Fruit fly (Drosophila melanogaster) whole organism, embryonic: Measurements from ENCODE around the gene AlaRS.

ENCODE experiments used
- Asciz ChIP-seq: fragments of 200-800 bp; sonication (Bioruptor generic); optimal IDR thresholded peaks from 2 replicates; lab custom pipeline; 2017; ENCODE audit warnings: missing biosample characterization, mild to moderate bottlenecking, missing genetic modification characterization, missing genetic modification reagents
- BEAF-32 ChIP-seq: fragments of 200-800 bp; sonication (Bioruptor generic); optimal IDR thresholded peaks from 3 replicates; lab custom pipeline; 2017; ENCODE audit warnings: missing biosample characterization, missing genetic modification characterization, mild to moderate bottlenecking, moderate library complexity, missing genetic modification reagents
- Bdp1 ChIP-seq: fragments of 200-800 bp; sonication (Bioruptor generic); optimal IDR thresholded peaks from 3 replicates; lab custom pipeline; 2016; ENCODE audit warnings: missing biosample characterization, missing genetic modification characterization
- CG10267 ChIP-seq: fragments of 200-800 bp; sonication (Bioruptor generic); optimal IDR thresholded peaks from 2 replicates; lab custom pipeline; 2018; ENCODE audit warnings: missing biosample characterization, mild to moderate bottlenecking, missing genetic modification characterization, moderate library complexity
- CG10979 ChIP-seq: fragments of 200-800 bp; sonication (Bioruptor generic); optimal IDR thresholded peaks from 2 replicates; lab custom pipeline; 2018; ENCODE audit warnings: missing biosample characterization, mild to moderate bottlenecking, missing genetic modification characterization, moderate library complexity
- CG11504 ChIP-seq: fragments of 200-800 bp; sonication (Bioruptor generic); optimal IDR thresholded peaks from 3 replicates; lab custom pipeline; 2019; ENCODE audit warnings: missing biosample characterization, mild to moderate bottlenecking, missing genetic modification characterization, moderate library complexity
- CG13287 ChIP-seq: fragments of 200-800 bp; sonication (Bioruptor generic); IDR thresholded peaks from 2 replicates; pipeline ENCODE4 v1.3.6; 2022; ENCODE audit warnings: missing biosample characterization, missing genetic modification characterization; ENCODE audit not compliant: partially characterized antibody
- CG14710 ChIP-seq: fragments of 200-800 bp; sonication (Bioruptor generic); optimal IDR thresholded peaks from 3 replicates; lab custom pipeline; 2019; ENCODE audit warnings: missing biosample characterization, mild to moderate bottlenecking, missing genetic modification characterization, moderate library complexity
- CG14860 ChIP-seq: fragments of 200-800 bp; sonication (Bioruptor generic); IDR thresholded peaks from 3 replicates; pipeline ENCODE4 v1.3.6; 2022; ENCODE audit warnings: missing biosample characterization, missing genetic modification characterization; ENCODE audit not compliant: partially characterized antibody
- CG15514 ChIP-seq: fragments of 200-800 bp; sonication (Bioruptor generic); optimal IDR thresholded peaks from 3 replicates; lab custom pipeline; 2017; ENCODE audit warnings: missing biosample characterization, missing genetic modification characterization, mild to moderate bottlenecking, moderate library complexity, missing genetic modification reagents
- CG1603 ChIP-seq: fragments of 200-800 bp; sonication (Bioruptor generic); optimal IDR thresholded peaks from 2 replicates; lab custom pipeline; 2019; ENCODE audit warnings: missing biosample characterization, mild to moderate bottlenecking, missing genetic modification characterization, moderate library complexity
- CG17829 ChIP-seq: fragments of 200-800 bp; optimal IDR thresholded peaks from 2 replicates; lab custom pipeline; 2019; ENCODE audit warnings: missing biosample characterization, mild to moderate bottlenecking, missing genetic modification characterization, moderate library complexity
- CG18011 ChIP-seq: fragments of 200-800 bp; sonication (Bioruptor generic); optimal IDR thresholded peaks from 2 replicates; lab custom pipeline; 2017; ENCODE audit warnings: missing biosample characterization, missing genetic modification characterization, mild to moderate bottlenecking, moderate library complexity, missing genotype
- CG2129 ChIP-seq: fragments of 200-800 bp; sonication (Bioruptor generic); IDR thresholded peaks from 2 replicates; pipeline ENCODE4 v1.3.6; 2022; ENCODE audit warnings: missing biosample characterization, missing genetic modification characterization; ENCODE audit not compliant: partially characterized antibody
- CG2712 ChIP-seq: fragments of 200-800 bp; optimal IDR thresholded peaks from 3 replicates; lab custom pipeline; 2019; ENCODE audit warnings: missing biosample characterization, mild to moderate bottlenecking, missing genetic modification characterization, moderate library complexity
- CG31388 ChIP-seq: fragments of 200-800 bp; sonication (Bioruptor generic); optimal IDR thresholded peaks from 2 replicates; lab custom pipeline; 2016; ENCODE audit warnings: missing biosample characterization, missing genetic modification characterization
- CG4617 ChIP-seq: fragments of 200-800 bp; sonication (Bioruptor generic); optimal IDR thresholded peaks from 3 replicates; lab custom pipeline; 2016; ENCODE audit warnings: missing biosample characterization, missing genetic modification characterization, borderline replicate concordance
- CG4707 ChIP-seq: fragments of 200-800 bp; sonication (Bioruptor generic); optimal IDR thresholded peaks from 2 replicates; lab custom pipeline; 2018; ENCODE audit warnings: missing biosample characterization, mild to moderate bottlenecking, missing genetic modification characterization, moderate library complexity
- CG6689 ChIP-seq: fragments of 200-800 bp; sonication (Bioruptor generic); IDR thresholded peaks from 2 replicates; pipeline ENCODE4 v1.3.6; 2022; ENCODE audit warnings: missing biosample characterization, missing genetic modification characterization
- CG8290 ChIP-seq, 3 experiments: fragments of 200-800 bp; sonication (Bioruptor generic); optimal IDR thresholded peaks; 2 replicates each; lab custom pipeline; 2016 to 2019; ENCODE audit warnings: missing biosample characterization in 3 of 3, missing genetic modification characterization in 3 of 3, mild to moderate bottlenecking in 2 of 3, moderate library complexity in 1 of 3
- CG8924 ChIP-seq: fragments of 200-800 bp; optimal IDR thresholded peaks from 3 replicates; lab custom pipeline; 2019; ENCODE audit warnings: missing biosample characterization, mild to moderate bottlenecking, missing genetic modification characterization, moderate library complexity
- Dp ChIP-seq: fragments of 200-800 bp; sonication (Bioruptor generic); optimal IDR thresholded peaks from 2 replicates; lab custom pipeline; 2018; ENCODE audit warnings: missing biosample characterization, mild to moderate bottlenecking, missing genetic modification characterization, moderate library complexity
- E2f2 ChIP-seq: fragments of 200-800 bp; sonication (Bioruptor generic); IDR thresholded peaks from 2 replicates; pipeline ENCODE4 v1.3.6; 2022; ENCODE audit warnings: missing biosample characterization, missing genetic modification characterization
- Ets97D ChIP-seq: fragments of 200-800 bp; sonication (Bioruptor generic); optimal IDR thresholded peaks from 3 replicates; lab custom pipeline; 2016; ENCODE audit warnings: missing biosample characterization, missing genetic modification characterization
- HLH4C ChIP-seq: fragments of 200-800 bp; sonication (Bioruptor generic); IDR thresholded peaks from 3 replicates; pipeline ENCODE4 v1.3.6; 2022; ENCODE audit warnings: missing biosample characterization, missing genetic modification characterization; ENCODE audit not compliant: partially characterized antibody
- Med ChIP-seq: fragments of 200-800 bp; sonication (Bioruptor generic); peaks from one replicate; lab custom pipeline; 2016; ENCODE audit warnings: missing biosample characterization, missing genetic modification characterization, mild to moderate bottlenecking, inconsistent platforms, moderate library complexity
- Mes4 ChIP-seq: fragments of 200-800 bp; sonication (Bioruptor generic); optimal IDR thresholded peaks from 2 replicates; lab custom pipeline; 2016; ENCODE audit warnings: missing biosample characterization, missing genetic modification characterization
- Myb ChIP-seq: fragments of 200-800 bp; sonication (Bioruptor generic); optimal IDR thresholded peaks from 2 replicates; lab custom pipeline; 2016; ENCODE audit warnings: missing biosample characterization, missing genetic modification characterization
- Opbp ChIP-seq: fragments of 200-800 bp; sonication (Bioruptor generic); IDR thresholded peaks from 3 replicates; pipeline ENCODE4 v1.3.6; 2022; ENCODE audit warnings: missing biosample characterization, missing genetic modification characterization; ENCODE audit not compliant: partially characterized antibody
- Scr ChIP-seq: fragments of 200-800 bp; sonication (Bioruptor generic); IDR thresholded peaks from 2 replicates; pipeline ENCODE4 v1.3.6; 2022; ENCODE audit warnings: missing biosample characterization, missing genetic modification characterization; ENCODE audit not compliant: partially characterized antibody
- Sin3A ChIP-seq: fragments of >200 bp; optimal IDR thresholded peaks from 2 replicates; lab custom pipeline; 2018
- abd-A ChIP-seq: fragments of 200-800 bp; sonication (Bioruptor generic); optimal IDR thresholded peaks from 3 replicates; lab custom pipeline; 2019; ENCODE audit warnings: missing biosample characterization, mild to moderate bottlenecking, missing genetic modification characterization, moderate library complexity
- bbx ChIP-seq: fragments of 200-800 bp; sonication (Bioruptor generic); IDR thresholded peaks from 2 replicates; pipeline ENCODE4 v1.3.6; 2022; ENCODE audit warnings: missing biosample characterization, missing genetic modification characterization; ENCODE audit not compliant: partially characterized antibody
- exex ChIP-seq: fragments of 200-800 bp; sonication (Bioruptor generic); optimal IDR thresholded peaks from 4 replicates; lab custom pipeline; 2018; ENCODE audit warnings: missing biosample characterization, mild to moderate bottlenecking, missing genetic modification characterization, moderate library complexity
- lab ChIP-seq: fragments of 200-800 bp; sonication (Bioruptor generic); optimal IDR thresholded peaks from 3 replicates; lab custom pipeline; 2017; ENCODE audit warnings: missing biosample characterization, missing genetic modification characterization, mild to moderate bottlenecking, moderate library complexity, missing genetic modification reagents
- otp ChIP-seq: fragments of 200-800 bp; sonication (Bioruptor generic); IDR thresholded peaks from 3 replicates; pipeline ENCODE4, ENCODE4 v1.3.6; 2022; ENCODE audit warnings: missing biosample characterization, missing genetic modification characterization
- repo ChIP-seq: fragments of 200-800 bp; sonication (Bioruptor generic); optimal IDR thresholded peaks from 2 replicates; lab custom pipeline; 2016; ENCODE audit warnings: missing biosample characterization, missing genetic modification characterization
- sd ChIP-seq: fragments of 200-800 bp; sonication (Bioruptor generic); optimal IDR thresholded peaks from 3 replicates; lab custom pipeline; 2018; ENCODE audit warnings: missing biosample characterization, mild to moderate bottlenecking, missing genetic modification characterization, moderate library complexity
- slp2 ChIP-seq: fragments of 200-800 bp; sonication (Bioruptor generic); optimal IDR thresholded peaks from 2 replicates; lab custom pipeline; 2016; ENCODE audit warnings: missing biosample characterization, missing genetic modification characterization
- sna ChIP-seq: fragments of 200-800 bp; sonication (Bioruptor generic); IDR thresholded peaks from 2 replicates; pipeline ENCODE4 v1.3.6; 2022; ENCODE audit warnings: missing biosample characterization, missing genetic modification characterization; ENCODE audit not compliant: partially characterized antibody
- so ChIP-seq: fragments of 200-800 bp; sonication (Bioruptor generic); IDR thresholded peaks from 3 replicates; pipeline ENCODE4 v1.3.6; 2022; ENCODE audit warnings: missing biosample characterization, missing genetic modification characterization
- stwl ChIP-seq: fragments of 200-800 bp; sonication (Bioruptor generic); optimal IDR thresholded peaks from 3 replicates; lab custom pipeline; 2018; ENCODE audit warnings: missing biosample characterization, mild to moderate bottlenecking, missing genetic modification characterization, moderate library complexity
- tap ChIP-seq: fragments of 200-800 bp; optimal IDR thresholded peaks from 3 replicates; lab custom pipeline; 2019; ENCODE audit warnings: missing biosample characterization, mild to moderate bottlenecking, missing genetic modification characterization, moderate library complexity
- tna ChIP-seq: fragments of 200-800 bp; sonication (Bioruptor generic); IDR thresholded peaks from 2 replicates; pipeline ENCODE4 v1.3.6; 2022; ENCODE audit warnings: missing biosample characterization, missing genetic modification characterization; ENCODE audit not compliant: partially characterized antibody
- unc-4 ChIP-seq: fragments of 200-800 bp; sonication (Bioruptor generic); IDR thresholded peaks from 2 replicates; pipeline ENCODE4 v1.3.6; 2022; ENCODE audit warnings: missing biosample characterization, missing genetic modification characterization; ENCODE audit not compliant: partially characterized antibody
- vvl ChIP-seq: fragments of 200-800 bp; sonication (Bioruptor generic); IDR thresholded peaks from 2 replicates; pipeline ENCODE4 v1.3.6; 2022; ENCODE audit warnings: missing biosample characterization, missing genetic modification characterization
- zen2 ChIP-seq: fragments of 200-800 bp; sonication (Bioruptor generic); IDR thresholded peaks from 3 replicates; pipeline ENCODE4 v1.3.6; 2022; ENCODE audit warnings: missing biosample characterization, missing genetic modification characterization; ENCODE audit not compliant: partially characterized antibody
- zfh1 ChIP-seq: fragments of 200-800 bp; sonication (Bioruptor generic); IDR thresholded peaks from 3 replicates; pipeline ENCODE4 v1.3.6; 2022; ENCODE audit warnings: missing biosample characterization, missing genetic modification characterization

The AlaRS gene

DNA sequence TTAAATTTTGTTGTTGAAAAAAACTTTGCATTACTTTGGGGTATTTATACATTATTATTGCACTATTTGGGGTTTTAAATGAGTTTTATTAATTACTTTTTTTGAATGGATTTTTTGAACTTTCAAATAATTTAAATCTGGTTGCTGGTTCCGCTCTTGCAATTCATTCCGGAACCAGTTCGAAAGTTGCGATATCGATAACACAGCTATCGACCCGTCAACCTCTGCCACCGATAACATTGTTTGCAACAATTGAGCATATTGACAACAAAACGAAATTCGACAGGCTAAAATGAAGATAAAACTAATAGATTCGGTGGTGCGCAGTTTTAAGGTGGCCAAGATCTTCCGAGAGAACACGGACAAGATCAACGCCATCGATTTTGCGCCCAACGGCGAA is 7.3 kb downstream of the AlaRS start, which contains the start of gene Wdr82:
Gene Wdr82 (plus strand): TSS at position 227 of the 400 bp plus-strand sequence.
- TF ChIP-seq CG14860 (GFP tag; lab: Robert Waterston, UW) (peak; percentile 62), Dp (peak; percentile 84), CG8924 (tag; lab: Kevin White, UChicago) (no peak), CG14710 (tag; lab: Kevin White, UChicago) (peak; percentile 28), CG13287 (GFP tag; lab: Robert Waterston, UW) (peak; percentile 85), exex (tag; lab: Kevin White, UChicago) (peak; percentile 7), CG10267 (tag; lab: Kevin White, UChicago) (peak; percentile 22), stwl (tag; lab: Kevin White, UChicago) (peak; percentile 86), CG15514 (GFP tag; lab: Kevin White, UChicago) (peak; percentile 100), CG17829 (tag; lab: Kevin White, UChicago) (peak; percentile 31), repo (GFP tag; lab: Kevin White, UChicago) (no peak), CG1603 (tag; lab: Kevin White, UChicago) (peak; percentile 44), E2f2 (GFP tag; lab: Robert Waterston, UW) (peak; percentile 88), zen2 (GFP tag; lab: Robert Waterston, UW) (peak; percentile 84), BEAF-32 (GFP tag; lab: Kevin White, UChicago) (peak; percentile 65), sna (GFP tag; lab: Robert Waterston, UW) (peak; percentile 73), CG2129 (GFP tag; lab: Robert Waterston, UW) (peak; percentile 55; the same call in 1 of the 2 replicates), tap (tag; lab: Kevin White, UChicago) (no peak), slp2 (no peak), CG4617 (GFP tag; lab: Kevin White, UChicago) (peak; percentile 6), Mes4 (GFP tag; lab: Kevin White, UChicago) (no peak), otp (GFP tag; lab: Robert Waterston, UW) (no peak), Asciz (no peak), unc-4 (GFP tag; lab: Robert Waterston, UW) (peak; percentile 76), CG8290 (GFP tag; optimal IDR thresholded peaks at IDR 0.05; lab: Kevin White, UChicago) (no peak), CG8290 (tag; optimal IDR thresholded peaks at IDR 0.05; lab: Kevin White, UChicago) (peak in 1 of 2 experiments; percentile 10), Bdp1 (GFP tag; lab: Kevin White, UChicago) (no peak), lab (GFP tag; lab: Kevin White, UChicago) (no peak), Myb (peak; percentile 52), Med (GFP tag; lab: Kevin White, UChicago) (peak; percentile 2), CG10979 (tag; lab: Kevin White, UChicago) (no peak), Ets97D (GFP tag; lab: Kevin White, UChicago) (peak; percentile 7), Opbp (GFP tag; lab: Robert Waterston, UW) (peak; percentile 71; the same call in 2 of the 3 replicates), CG4707 (GFP tag; lab: Kevin White, UChicago) (no peak), CG6689 (GFP tag; lab: Robert Waterston, UW) (no peak), abd-A (tag; lab: Kevin White, UChicago) (no peak), bbx (GFP tag; lab: Robert Waterston, UW) (peak; percentile 87), HLH4C (GFP tag; lab: Robert Waterston, UW) (peak; percentile 84), sd (no peak), Sin3A (lab: Kevin White, UChicago) (peak; percentile 5), CG2712 (tag; lab: Kevin White, UChicago) (peak; percentile 18), vvl (GFP tag; lab: Robert Waterston, UW) (0 out of 2 replicates have a peak, but pooled peaks have one; percentile 12), CG11504 (tag; lab: Kevin White, UChicago) (peak; percentile 77), CG18011 (GFP tag; lab: Kevin White, UChicago) (no peak), zfh1 (GFP tag; lab: Robert Waterston, UW) (no peak), so (GFP tag; lab: Robert Waterston, UW) (no peak), Scr (GFP tag; lab: Robert Waterston, UW) (peak; percentile 75), CG31388 (no peak), tna (GFP tag; lab: Robert Waterston, UW) (peak; percentile 83)
